Fruit fly (Drosophila melanogaster) S2 (cell line): ENCODE data around the gene spd-2.

Experiments
- CG8478 ChIP-seq: fragments of >200 bp; optimal IDR thresholded peaks from 2 replicates; lab custom pipeline; 2018
- CTCF ChIP-seq, 2 experiments: fragments of >200 bp; optimal IDR thresholded peaks; 2 replicates each; lab custom pipeline; 2018

- TF ChIP-seq CG8478 (lab: Kevin White, UChicago) (no peak), CTCF (optimal IDR thresholded peaks at IDR 0.05; lab: Kevin White, UChicago) (no peak)
Observed at dm6 chr3L:16635566-16636210, 40.9 kb upstream of the spd-2 start.
